Worm (Caenorhabditis elegans) whole organism, L3 larva: ENCODE data around the gene Y19D2B.2.
A peak's percentile ranks its signal among the peaks of the same experiment; 100 is the strongest.

Experiments
- aly-2 ChIP-seq: fragments of 150-350 bp; optimal IDR thresholded peaks from 2 replicates; lab custom pipeline; 2014; ENCODE audit warnings: missing biosample characterization, missing genetic modification characterization
- ama-1 ChIP-seq: fragments of 150-350 bp; optimal IDR thresholded peaks from 2 replicates; lab custom pipeline; 2018
- ceh-82 ChIP-seq: fragments of 150-350 bp; optimal IDR thresholded peaks from 2 replicates; lab custom pipeline; 2014; ENCODE audit warnings: missing biosample characterization, missing genetic modification characterization
- ceh-9 ChIP-seq: sonication (generic microtip); optimal IDR thresholded peaks from 2 replicates; lab custom pipeline; 2018; ENCODE audit warnings: missing biosample characterization, missing genetic modification characterization
- egl-27 ChIP-seq: sonication (generic microtip); optimal IDR thresholded peaks from 4 replicates; lab custom pipeline; 2017; ENCODE audit warnings: missing biosample characterization, missing genetic modification reagents, missing genetic modification characterization
- egl-5 ChIP-seq: fragments of 150-350 bp; optimal IDR thresholded peaks from 2 replicates; lab custom pipeline; 2017; ENCODE audit warnings: missing biosample characterization, missing genetic modification reagents, missing genetic modification characterization, inconsistent platforms
- elt-2 ChIP-seq: sonication (generic microtip); optimal IDR thresholded peaks from 2 replicates; lab custom pipeline; 2016; ENCODE audit warnings: missing genetic modification reagents, mild to moderate bottlenecking, missing genetic modification characterization, missing compliant biosample characterization
- elt-3 ChIP-seq, 3 experiments: fragments of 150-350 bp in 1 of 3; sonication (generic microtip) in 2 of 3; optimal IDR thresholded peaks; 2 replicates in 2 of 3; 4 replicates in 1 of 3; lab custom pipeline; 2014 to 2017; ENCODE audit warnings: missing biosample characterization in 3 of 3, missing genetic modification characterization in 3 of 3
- eor-1 ChIP-seq, 2 experiments: fragments of 150-350 bp; optimal IDR thresholded peaks; 2 replicates each; lab custom pipeline; 2014 to 2018; ENCODE audit warnings: missing biosample characterization in 2 of 2, missing genetic modification characterization in 2 of 2
- hmg-11 ChIP-seq: sonication (generic microtip); optimal IDR thresholded peaks from 2 replicates; lab custom pipeline; 2016; ENCODE audit warnings: missing genetic modification characterization, missing compliant biosample characterization
- jun-1 ChIP-seq: fragments of 150-350 bp; optimal IDR thresholded peaks from 2 replicates; lab custom pipeline; 2014; ENCODE audit warnings: missing biosample characterization, missing genetic modification reagents, missing genetic modification characterization
- lin-15B ChIP-seq: fragments of 150-350 bp; optimal IDR thresholded peaks from 2 replicates; lab custom pipeline; 2014; ENCODE audit warnings: missing biosample characterization, missing genetic modification characterization
- lsy-12 ChIP-seq: sonication (generic microtip); optimal IDR thresholded peaks from 2 replicates; lab custom pipeline; 2016; ENCODE audit warnings: mild to moderate bottlenecking, missing genetic modification characterization, missing compliant biosample characterization
- mml-1 ChIP-seq: fragments of 150-350 bp; sonication (generic microtip); optimal IDR thresholded peaks from 3 replicates; lab custom pipeline; 2014; ENCODE audit warnings: missing biosample characterization, missing genetic modification characterization
- nfya-1 ChIP-seq: sonication (generic microtip); optimal IDR thresholded peaks from 2 replicates; lab custom pipeline; 2017; ENCODE audit warnings: missing genetic modification characterization, mild to moderate bottlenecking, missing compliant biosample characterization, antibody characterized with exemption, moderate library complexity; ENCODE audit not compliant: insufficient read depth
- nhr-11 ChIP-seq: fragments of 150-350 bp; optimal IDR thresholded peaks from 2 replicates; lab custom pipeline; 2014; ENCODE audit warnings: missing biosample characterization, missing genetic modification characterization
- nhr-12 ChIP-seq: fragments of 150-350 bp; optimal IDR thresholded peaks from 2 replicates; lab custom pipeline; 2014; ENCODE audit warnings: missing biosample characterization, missing genetic modification characterization
- nhr-23 ChIP-seq: fragments of 150-350 bp; optimal IDR thresholded peaks from 2 replicates; lab custom pipeline; 2014; ENCODE audit warnings: missing biosample characterization, missing genetic modification reagents, missing genetic modification characterization
- nhr-25 ChIP-seq: sonication (generic microtip); optimal IDR thresholded peaks from 2 replicates; lab custom pipeline; 2017; ENCODE audit warnings: missing biosample characterization, missing genetic modification characterization
- nhr-28 ChIP-seq: fragments of 150-350 bp; optimal IDR thresholded peaks from 2 replicates; lab custom pipeline; 2014; ENCODE audit warnings: missing biosample characterization, missing genetic modification characterization
- nhr-43 ChIP-seq: sonication (generic microtip); optimal IDR thresholded peaks from 2 replicates; lab custom pipeline; 2016; ENCODE audit warnings: mild to moderate bottlenecking, missing genetic modification characterization, missing compliant biosample characterization; ENCODE audit not compliant: poor library complexity, severe bottlenecking
- nhr-76 ChIP-seq: fragments of 150-350 bp; sonication (generic microtip); optimal IDR thresholded peaks from 5 replicates; lab custom pipeline; 2014; ENCODE audit warnings: missing biosample characterization, missing genetic modification characterization
- nhr-77 ChIP-seq: fragments of 150-350 bp; optimal IDR thresholded peaks from 2 replicates; lab custom pipeline; 2014; ENCODE audit warnings: missing biosample characterization, missing genetic modification characterization
- pqm-1 ChIP-seq: fragments of 150-350 bp; optimal IDR thresholded peaks from 2 replicates; lab custom pipeline; 2017; ENCODE audit warnings: missing biosample characterization, missing genetic modification characterization, inconsistent platforms
- sea-2 ChIP-seq: fragments of 150-350 bp; sonication (generic microtip); optimal IDR thresholded peaks from 4 replicates; lab custom pipeline; 2014; ENCODE audit warnings: missing biosample characterization, missing genetic modification reagents, missing genetic modification characterization
- snpc-4 ChIP-seq: fragments of 150-350 bp; optimal IDR thresholded peaks from 2 replicates; lab custom pipeline; 2014; ENCODE audit warnings: missing biosample characterization, missing genetic modification characterization
- tbx-2 ChIP-seq: sonication (generic microtip); optimal IDR thresholded peaks from 2 replicates; lab custom pipeline; 2016; ENCODE audit warnings: mild to moderate bottlenecking, missing genetic modification characterization, missing compliant biosample characterization
- unc-39 ChIP-seq: sonication (generic microtip); optimal IDR thresholded peaks from 4 replicates; lab custom pipeline; 2017; ENCODE audit warnings: missing biosample characterization, missing genetic modification characterization
- unc-62 ChIP-seq: fragments of 150-350 bp; sonication (generic microtip); optimal IDR thresholded peaks from 4 replicates; lab custom pipeline; 2014; ENCODE audit warnings: missing biosample characterization, missing genetic modification reagents, missing genetic modification characterization
- ztf-11 ChIP-seq: fragments of 150-350 bp; optimal IDR thresholded peaks from 2 replicates; lab custom pipeline; 2014; ENCODE audit warnings: missing biosample characterization, missing genetic modification characterization

The Y19D2B.2 gene

ce11 chrII:10925804-10926570 lies 1.9 kb downstream of the Y19D2B.2 start, which contains the start of gene metr-1:
TSS of gene metr-1 (plus strand) at chrII:10926561.
- TF ChIP-seq mml-1 (tag; lab: Kevin White, UChicago) (no peak), elt-3 (tag; optimal IDR thresholded peaks at IDR 0.05; lab: Kevin White, UChicago) (peak in 1 of 3 experiments; percentile 20), nhr-25 (tag; lab: Kevin White, UChicago) (peak; percentile 46), jun-1 (tag; lab: Kevin White, UChicago) (no peak), lin-15B (tag; lab: Kevin White, UChicago) (peak; percentile 20), pqm-1 (tag; lab: Kevin White, UChicago) (no peak), elt-2 (peak; percentile 68), nhr-23 (tag; lab: Kevin White, UChicago) (peak; percentile 52), nfya-1 (tag; lab: Kevin White, UChicago) (peak; percentile 7), nhr-11 (tag; lab: Kevin White, UChicago) (no peak), nhr-43 (peak; percentile 46)
- TF ChIP-seq, all 47 proteins: peak for 7

ce11 chrII:10930678-10931650 lies 6.9 kb downstream of the Y19D2B.2 start:
- TF ChIP-seq elt-2 (no peak), egl-27 (tag; lab: Kevin White, UChicago) (no peak), lsy-12 (tag; lab: Kevin White, UChicago) (peak; percentile 13), nhr-11 (tag; lab: Kevin White, UChicago) (no peak), nhr-43 (peak; percentile 62), eor-1 (tag; optimal IDR thresholded peaks at IDR 0.05; lab: Kevin White, UChicago) (no peak), ztf-11 (no peak), sea-2 (no peak)

- TF ChIP-seq aly-2 (tag; lab: Kevin White, UChicago) (no peak), nhr-28 (tag; lab: Kevin White, UChicago) (no peak), nhr-43 (no peak)
Observed at ce11 chrII:10932305-10932704, 8.3 kb downstream of the Y19D2B.2 start.

- TF ChIP-seq nhr-25 (tag; lab: Kevin White, UChicago) (no peak), sea-2 (no peak)
Observed at ce11 chrII:10933948-10934722, 10.1 kb downstream of the Y19D2B.2 start.

ce11 chrII:10934786-10935185 lies 10.7 kb downstream of the Y19D2B.2 start, which contains the start of gene R03D7.2:
TSS of gene R03D7.2 (minus strand) at chrII:10935184.
- TF ChIP-seq ceh-82 (tag; lab: Kevin White, UChicago): no peak
- no peak for TF ChIP-seq nhr-23 (tag; lab: Kevin White, UChicago)
- TF ChIP-seq nfya-1 (tag; lab: Kevin White, UChicago): no peak
- TF ChIP-seq unc-39 (tag; lab: Kevin White, UChicago): no peak
- TF ChIP-seq elt-2: no peak
- TF ChIP-seq lin-15B (tag; lab: Kevin White, UChicago): no peak
- no peak for TF ChIP-seq nhr-76 (tag; lab: Kevin White, UChicago)
- TF ChIP-seq ceh-9 (tag; lab: Kevin White, UChicago): no peak
- TF ChIP-seq ama-1 (lab: Kevin White, UChicago): no peak
- no peak for TF ChIP-seq jun-1 (tag; lab: Kevin White, UChicago)
- TF ChIP-seq snpc-4 (tag; lab: Kevin White, UChicago): no peak
- no peak for TF ChIP-seq tbx-2
- TF ChIP-seq nhr-77 (tag; lab: Kevin White, UChicago): no peak
- TF ChIP-seq unc-62: no peak
- TF ChIP-seq sea-2: no peak
- no peak for TF ChIP-seq hmg-11 (tag; lab: Kevin White, UChicago)
- TF ChIP-seq eor-1 (tag; optimal IDR thresholded peaks at IDR 0.05; lab: Kevin White, UChicago): no peak
- no peak for TF ChIP-seq egl-5
- TF ChIP-seq nhr-12 (tag; lab: Kevin White, UChicago): no peak
- TF ChIP-seq, all 47 proteins: peak for 0
